Worm (Caenorhabditis elegans): ENCODE data around the gene acds-10.

- TF ChIP-seq ama-1 (optimal IDR thresholded peaks at IDR 0.05), result no peak
- no peak for TF ChIP-seq flt-1 (GFP tag; IDR thresholded peaks at IDR 0.05)
- no peak for TF ChIP-seq F13C5.2 (tag; optimal IDR thresholded peaks at IDR 0.05)
- TF ChIP-seq tra-4 (tag; optimal IDR thresholded peaks at IDR 0.05), result no peak
- TF ChIP-seq ets-7 (tag; optimal IDR thresholded peaks at IDR 0.05), result no peak
- no peak for TF ChIP-seq sea-1 (GFP tag; conservative IDR thresholded peaks at IDR 0.05)
- TF ChIP-seq hmbx-1 (tag; optimal IDR thresholded peaks at IDR 0.05), result no peak
Observed at ce11 chrV:5717237-5717935, 30.2 kb upstream of the acds-10 start, which contains the start of gene rga-3.

All from whole organism, early embryonic.